Worm (Caenorhabditis elegans) whole organism, L4 larva: ENCODE measurements around the gene C12D8.9.

ENCODE experiments used
- ZK546.5 ChIP-seq, 2 experiments: sonication (generic microtip); optimal IDR thresholded peaks; 2 replicates each; lab custom pipeline; 2017; ENCODE audit warnings: missing biosample characterization in 2 of 2, missing genetic modification characterization in 2 of 2
- aly-2 ChIP-seq: sonication (generic microtip); optimal IDR thresholded peaks from 2 replicates; lab custom pipeline; 2018; ENCODE audit warnings: missing biosample characterization, missing genetic modification characterization
- cey-2 ChIP-seq: sonication (generic microtip); optimal IDR thresholded peaks from 3 replicates; lab custom pipeline; 2017; ENCODE audit warnings: missing genetic modification characterization, mild to moderate bottlenecking, missing compliant biosample characterization, antibody characterized with exemption, borderline replicate concordance; ENCODE audit not compliant: insufficient read depth
- dpl-1 ChIP-seq: fragments of 150-350 bp; optimal IDR thresholded peaks from 2 replicates; lab custom pipeline; 2014; ENCODE audit warnings: missing biosample characterization, missing genetic modification reagents, missing genetic modification characterization
- dve-1 ChIP-seq: sonication (generic microtip); optimal IDR thresholded peaks from 2 replicates; lab custom pipeline; 2017; ENCODE audit warnings: antibody characterized with exemption, mild to moderate bottlenecking, missing genetic modification characterization, missing compliant biosample characterization; ENCODE audit not compliant: insufficient read depth
- zip-2 ChIP-seq: fragments of 150-350 bp; optimal IDR thresholded peaks from 2 replicates; lab custom pipeline; 2014; ENCODE audit warnings: missing biosample characterization, missing genetic modification characterization

DNA sequence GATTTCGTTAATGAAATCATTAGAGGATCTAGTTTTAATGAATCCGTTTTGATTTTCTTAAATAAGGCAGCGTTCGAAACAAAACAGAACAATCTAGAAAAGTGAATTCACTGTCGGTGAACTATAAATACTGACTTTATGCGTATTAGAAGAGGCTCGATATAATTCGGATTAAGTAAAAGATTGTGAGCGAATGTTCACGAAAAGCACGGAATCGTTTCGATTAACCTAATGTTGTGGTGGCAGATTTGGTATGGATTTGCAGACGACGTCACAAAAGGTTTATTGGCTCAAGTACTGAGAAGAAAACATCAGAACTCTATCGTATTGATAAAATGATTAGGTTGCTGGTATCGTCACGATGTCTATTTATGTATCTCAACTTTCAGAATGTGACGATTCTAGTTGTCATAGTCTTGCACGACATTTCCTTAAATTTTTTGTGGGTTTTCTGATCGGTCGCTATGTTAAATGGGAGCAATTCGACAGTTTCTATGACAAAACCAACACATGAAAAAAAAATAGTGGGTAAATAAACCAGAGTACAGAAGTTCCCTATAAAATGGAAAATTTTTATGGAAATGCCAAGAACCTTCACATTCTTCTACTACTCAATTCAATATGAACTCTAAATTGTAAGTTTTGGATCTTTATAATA, 13.7 kb downstream of the C12D8.9 start, which contains the start of the genes pyt-1 and fipr-7:
- no peak for TF ChIP-seq zip-2
- no peak for TF ChIP-seq aly-2 (tag; lab: Kevin White, UChicago)
- TF ChIP-seq dpl-1: no peak
- TF ChIP-seq ZK546.5 (tag; optimal IDR thresholded peaks at IDR 0.05; lab: Kevin White, UChicago): no peak
- no peak for TF ChIP-seq dve-1
- TF ChIP-seq cey-2 (tag; lab: Kevin White, UChicago): no peak
